Worm (Caenorhabditis elegans) whole organism, L4/young adult: ENCODE results near the gene lron-15.

Experiments
- W03F9.2 ChIP-seq: fragments of 150-350 bp; optimal IDR thresholded peaks from 2 replicates; lab custom pipeline; 2014; ENCODE audit warnings: missing biosample characterization, missing genetic modification characterization
- him-1 ChIP-seq: sonication (generic microtip); optimal IDR thresholded peaks from 2 replicates; lab custom pipeline; 2016; ENCODE audit warnings: missing genotype, missing genetic modification reagents, missing genetic modification characterization, missing compliant biosample characterization

- no peak for TF ChIP-seq him-1 (tag; lab: Kevin White, UChicago)
- TF ChIP-seq W03F9.2 (tag; lab: Kevin White, UChicago): no peak
These were observed 48.2 kb downstream of the lron-15 start for ce11 chrII:6496496-6496895.
